Worm (Caenorhabditis elegans): ENCODE data around the gene F53F1.3.

Gene F53F1.3

ce11 chrV:13380178-13380577 is 27.9 kb upstream of the F53F1.3 start, which contains the start of gene ifbp-1 (continued):
- TF ChIP-seq elt-3 (tag; optimal IDR thresholded peaks at IDR 0.05) (peak; percentile 39 to 96 (median 91)), efl-3 (GFP tag; optimal IDR thresholded peaks at IDR 0.05) (peak; percentile 26), rnt-1 (tag; optimal IDR thresholded peaks at IDR 0.05) (peak; percentile 36), unc-62 (GFP tag; optimal IDR thresholded peaks at IDR 0.05) (no peak), irx-1 (tag; optimal IDR thresholded peaks at IDR 0.05) (peak; percentile 20), lin-14 (GFP tag; optimal IDR thresholded peaks at IDR 0.05) (peak; percentile 96), blmp-1 (tag; optimal IDR thresholded peaks at IDR 0.05) (peak; percentile 86), hlh-4 (tag; optimal IDR thresholded peaks at IDR 0.05) (no peak), lin-13 (GFP tag; optimal IDR thresholded peaks at IDR 0.05) (peak; percentile 63), zag-1 (tag; optimal IDR thresholded peaks at IDR 0.05) (no peak), mdl-1 (tag; optimal IDR thresholded peaks at IDR 0.05) (peak in 1 of 2 experiments; percentile 92), efl-1 (optimal IDR thresholded peaks at IDR 0.05) (peak; percentile 16 to 47), efl-1 (GFP tag; optimal IDR thresholded peaks at IDR 0.05 in 1 of 2) (peak in 1 of 2 experiments; percentile 95), lin-35 (GFP tag; optimal IDR thresholded peaks at IDR 0.05) (peak; percentile 40 to 82), ama-1 (optimal IDR thresholded peaks at IDR 0.05) (no peak), mep-1 (tag; optimal IDR thresholded peaks at IDR 0.05) (peak; percentile 69), nhr-85 (tag) (peak; percentile 100), fkh-10 (GFP tag; optimal IDR thresholded peaks at IDR 0.05) (no peak), vab-15 (tag; optimal IDR thresholded peaks at IDR 0.05) (peak; percentile 80), sox-4 (tag; optimal IDR thresholded peaks at IDR 0.05) (no peak), elt-2 (tag; optimal IDR thresholded peaks at IDR 0.05) (no peak), dpl-1 (GFP tag; optimal IDR thresholded peaks at IDR 0.05) (peak; percentile 26 to 74 (median 51)), C04F5.9 (tag; optimal IDR thresholded peaks at IDR 0.05) (no peak), nhr-77 (tag; optimal IDR thresholded peaks at IDR 0.05) (no peak), nhr-237 (tag; optimal IDR thresholded peaks at IDR 0.05) (no peak), lsy-2 (tag; optimal IDR thresholded peaks at IDR 0.05) (peak; percentile 57 to 82), ceh-90 (tag; optimal IDR thresholded peaks at IDR 0.05) (no peak), ceh-8 (GFP tag; optimal IDR thresholded peaks at IDR 0.05) (no peak)

ce11 chrV:13380980-13381379 is 27.1 kb upstream of the F53F1.3 start, which contains the start of gene cpz-2:
cpz-2 (plus strand) TSS chrV:13381189.
- TF ChIP-seq aha-1 (tag; optimal IDR thresholded peaks at IDR 0.05) (no peak), mdl-1 (tag; optimal IDR thresholded peaks at IDR 0.05) (no peak), snpc-4 (tag; optimal IDR thresholded peaks at IDR 0.05) (no peak), egl-13 (tag; optimal IDR thresholded peaks at IDR 0.05) (no peak), elt-2 (tag; optimal IDR thresholded peaks at IDR 0.05) (peak; percentile 56), alr-1 (tag; optimal IDR thresholded peaks at IDR 0.05; ENCODE audit: borderline replicate concordance) (no peak), pax-3 (tag; optimal IDR thresholded peaks at IDR 0.05) (no peak), vab-15 (tag; optimal IDR thresholded peaks at IDR 0.05) (no peak), lsy-2 (tag; optimal IDR thresholded peaks at IDR 0.05) (no peak)

ce11 chrV:13385798-13386197 is 22.2 kb upstream of the F53F1.3 start, which contains the start of gene gcy-34:
gcy-34 (minus strand) TSS chrV:13385898.
- peak; percentile 1 for TF ChIP-seq nhr-11 (tag; optimal IDR thresholded peaks at IDR 0.05)
- no peak for TF ChIP-seq ceh-82 (tag; optimal IDR thresholded peaks at IDR 0.05)
- TF ChIP-seq C04F5.9 (tag; optimal IDR thresholded peaks at IDR 0.05) = no peak
- TF ChIP-seq hlh-17 (GFP tag; optimal IDR thresholded peaks at IDR 0.05; ENCODE audit: borderline replicate concordance) = no peak
- TF ChIP-seq hlh-4 (tag; optimal IDR thresholded peaks at IDR 0.05) = no peak

DNA sequence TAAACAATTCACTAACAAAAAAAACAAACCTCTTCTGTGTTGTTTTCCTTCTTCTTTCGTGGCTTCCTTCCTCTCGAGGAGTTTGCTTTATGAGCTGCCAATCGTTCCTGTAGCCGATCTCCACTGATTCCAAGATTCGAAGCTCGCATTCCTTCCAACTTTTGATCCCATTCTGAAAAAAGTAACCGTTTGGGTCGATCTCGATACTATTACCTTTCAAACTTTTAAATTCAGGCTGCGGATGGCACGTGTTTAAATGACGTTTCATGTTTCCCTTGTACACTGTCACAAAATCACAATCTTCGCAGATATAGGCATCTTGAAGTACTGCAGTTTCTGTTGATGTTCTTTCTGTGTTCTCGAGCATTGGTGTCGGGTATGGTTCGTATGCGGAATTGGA is 20.6 kb upstream of the F53F1.3 start:
- TF ChIP-seq grh-1 (GFP tag; IDR thresholded peaks at IDR 0.05) (no peak), C16A3.4 (tag; optimal IDR thresholded peaks at IDR 0.05) (no peak), alr-1 (tag; optimal IDR thresholded peaks at IDR 0.05; ENCODE audit: borderline replicate concordance) (no peak), nhr-76 (tag; optimal IDR thresholded peaks at IDR 0.05) (no peak), fkh-4 (tag; optimal IDR thresholded peaks at IDR 0.05; ENCODE audit: borderline replicate concordance) (no peak), mab-9 (GFP tag; IDR thresholded peaks at IDR 0.05) (no peak), lin-35 (GFP tag; optimal IDR thresholded peaks at IDR 0.05) (no peak), nhr-85 (tag) (no peak), mep-1 (tag; optimal IDR thresholded peaks at IDR 0.05) (no peak), efl-3 (GFP tag; optimal IDR thresholded peaks at IDR 0.05) (no peak), unc-62 (GFP tag; optimal IDR thresholded peaks at IDR 0.05) (no peak)
